Fruit fly (Drosophila melanogaster) whole organism, larva: ENCODE data around the gene CG32099.

Experiments
- noc ChIP-seq: fragments of 200-800 bp; sonication (Bioruptor generic); optimal IDR thresholded peaks from 3 replicates; lab custom pipeline; 2019; ENCODE audit warnings: missing biosample characterization, mild to moderate bottlenecking, missing genetic modification characterization, moderate library complexity

Gene CG32099

dm6 chr3L:12122891-12123290, 26.2 kb upstream of the CG32099 start:
- no peak for TF ChIP-seq noc

- TF ChIP-seq noc = no peak
Observed at dm6 chr3L:12124138-12124583, 24.9 kb upstream of the CG32099 start.

dm6 chr3L:12124975-12125374, 24.1 kb upstream of the CG32099 start, which contains the start of gene yps:
Gene yps (minus strand): TSS chr3L:12125150.
- TF ChIP-seq noc = peak; percentile 66

dm6 chr3L:12127294-12128029, 21.6 kb upstream of the CG32099 start, which contains the start of the genes Ir68b and CG34241:
Gene Ir68b (minus strand): TSS chr3L:12127394.
Gene CG34241 (plus strand): TSS chr3L:12127979.
- no peak for TF ChIP-seq noc

- TF ChIP-seq noc = no peak
Observed at dm6 chr3L:12129111-12129510, 20.0 kb upstream of the CG32099 start, which contains the start of gene Lsp2. Gene Lsp2 (plus strand): TSS chr3L:12129393.

- peak; percentile 62 for TF ChIP-seq noc
Observed at dm6 chr3L:12131918-12132317, 17.2 kb upstream of the CG32099 start, which contains the start of gene DEF8. Gene DEF8 (plus strand): TSS chr3L:12132146.

dm6 chr3L:12136630-12137029, 12.4 kb upstream of the CG32099 start, which contains the start of the genes CG5645 and Atg12:
Gene CG5645 (minus strand): TSS chr3L:12136706.
Gene Atg12 (plus strand): TSS chr3L:12136967.
- TF ChIP-seq noc = peak; percentile 56

- peak; percentile 72 for TF ChIP-seq noc
Observed at dm6 chr3L:12138113-12138899, 10.8 kb upstream of the CG32099 start, which contains the start of the genes ND-SGDH and RhoGAP68F. Gene ND-SGDH (minus strand): TSS chr3L:12138584. Gene RhoGAP68F (plus strand): TSS chr3L:12138868.

dm6 chr3L:12139232-12139698, 9.8 kb upstream of the CG32099 start:
- TF ChIP-seq noc = peak; percentile 75

- TF ChIP-seq noc = no peak
Observed at dm6 chr3L:12145709-12146694, 3.1 kb upstream of the CG32099 start, which contains the start of the genes eIF3l and Nrx-IV. Gene eIF3l (minus strand): TSS chr3L:12146097. Gene Nrx-IV (plus strand): TSS chr3L:12146519.

dm6 chr3L:12146970-12147369, 2.1 kb upstream of the CG32099 start:
- no peak for TF ChIP-seq noc

dm6 chr3L:12162156-12162682, 13.1 kb downstream of the CG32099 start:
- no peak for TF ChIP-seq noc

dm6 chr3L:12163082-12163481, 14.0 kb downstream of the CG32099 start:
- TF ChIP-seq noc = no peak

dm6 chr3L:12163693-12164092, 14.6 kb downstream of the CG32099 start, which contains the start of gene CG9760:
Gene CG9760 (minus strand): TSS chr3L:12163735.
- no peak for TF ChIP-seq noc

- TF ChIP-seq noc = no peak
Observed at dm6 chr3L:12175382-12175781, 26.3 kb downstream of the CG32099 start, which contains the start of gene Rh7. Gene Rh7 (minus strand): TSS chr3L:12175482.
